Fruit fly (Drosophila melanogaster) whole organism, wandering third instar larva: ENCODE results near the gene CG31221.

Experiments used
- Dfd ChIP-seq: fragments of >200 bp; optimal IDR thresholded peaks from 2 replicates; lab custom pipeline; 2017; ENCODE audit warnings: missing biosample characterization, missing genetic modification characterization
- Hr78 ChIP-seq: fragments of >200 bp; optimal IDR thresholded peaks from 2 replicates; lab custom pipeline; 2017; ENCODE audit warnings: missing biosample characterization, missing genetic modification characterization
- Rel ChIP-seq, 2 experiments: fragments of 200-800 bp; sonication (Bioruptor generic) in 1 of 2; optimal IDR thresholded peaks; 2 replicates in 1 of 2; 3 replicates in 1 of 2; lab custom pipeline; 2016 to 2019; ENCODE audit warnings: mild to moderate bottlenecking in 2 of 2, missing biosample characterization in 2 of 2, missing genetic modification characterization in 2 of 2, moderate library complexity in 1 of 2
- h ChIP-seq: fragments of 200-800 bp; sonication (Bioruptor generic); optimal IDR thresholded peaks from 3 replicates; lab custom pipeline; 2016; ENCODE audit warnings: missing biosample characterization, mild to moderate bottlenecking, missing genetic modification characterization
- psq ChIP-seq: fragments of 200-800 bp; sonication (Bioruptor generic); optimal IDR thresholded peaks from 3 replicates; lab custom pipeline; 2017; ENCODE audit warnings: missing biosample characterization, mild to moderate bottlenecking, missing genetic modification characterization, moderate library complexity
- usp ChIP-seq: fragments of >200 bp; optimal IDR thresholded peaks from 2 replicates; lab custom pipeline; 2017; ENCODE audit warnings: missing biosample characterization, missing genetic modification characterization

dm6 chr3R:19461218-19461526 is 48.7 kb downstream of the CG31221 start:
- no peak for TF ChIP-seq h
- TF ChIP-seq usp: no peak
- no peak for TF ChIP-seq Hr78 (GFP tag; lab: Kevin White, UChicago)
- TF ChIP-seq psq: no peak
- TF ChIP-seq Dfd: no peak
- TF ChIP-seq Rel (GFP tag; optimal IDR thresholded peaks at IDR 0.05; lab: Kevin White, UChicago): no peak
- no peak for TF ChIP-seq Rel (tag; optimal IDR thresholded peaks at IDR 0.05; lab: Kevin White, UChicago)
